Fruit fly (Drosophila melanogaster) whole organism: Measurements from ENCODE around the gene tos.

Experiments used
- CG8478 ChIP-seq: fragments of >200 bp; optimal IDR thresholded peaks from 2 replicates; lab custom pipeline; 2018; ENCODE audit warnings: inconsistent platforms
- pan ChIP-seq: fragments of >200 bp; optimal IDR thresholded peaks from 2 replicates; lab custom pipeline; 2017
- psq ChIP-seq: fragments of >200 bp; optimal IDR thresholded peaks from 2 replicates; lab custom pipeline; 2017
- usp ChIP-seq: fragments of >200 bp; optimal IDR thresholded peaks from 2 replicates; lab custom pipeline; 2017; ENCODE audit warnings: missing biosample characterization, missing genetic modification characterization, mixed read lengths

dm6 chr2L:18647857-18648652 is 33.8 kb downstream of the tos start:
- TF ChIP-seq CG8478 (lab: Kevin White, UChicago), result no peak
- no peak for TF ChIP-seq pan (lab: Kevin White, UChicago)
- no peak for TF ChIP-seq usp
- no peak for TF ChIP-seq psq (lab: Kevin White, UChicago)
